Comparison of ENCODE assay signal across 2 worm cellular contexts in genomic region chrII:11988724-11989123, ce11.
TF ChIP-seq lines count a peak whose summit lies in the region.

TSS of gene Y17G7B.3 (plus strand) at chrII:11989024.

TF ChIP-seq in whole organism, L4 larva, 104 proteins besides CTCF, POLR2A, EP300 and RAD21:
- TF ChIP-seq lim-7 (GFP tag; IDR thresholded peaks at IDR 0.05; lab: Robert Waterston, UW) = no peak
- TF ChIP-seq aha-1 (tag; lab: Kevin White, UChicago) = peak; percentile 69

TF ChIP-seq in whole organism, early embryonic, 17 proteins besides CTCF, POLR2A, EP300 and RAD21:
- no peak for TF ChIP-seq hnd-1 (tag; optimal IDR thresholded peaks at IDR 0.05; lab: Kevin White, UChicago)
- TF ChIP-seq ama-1 (optimal IDR thresholded peaks at IDR 0.05; lab: Kevin White, UChicago) = peak; percentile 37
- no peak for TF ChIP-seq ceh-36 (tag; optimal IDR thresholded peaks at IDR 0.05; lab: Kevin White, UChicago)
- TF ChIP-seq aly-1 (tag; optimal IDR thresholded peaks at IDR 0.05; lab: Kevin White, UChicago) = no peak
- no peak for TF ChIP-seq tbx-37 (GFP tag; conservative IDR thresholded peaks at IDR 0.05; lab: Robert Waterston, UW)
- TF ChIP-seq flt-1 (GFP tag; IDR thresholded peaks at IDR 0.05; lab: Robert Waterston, UW) = no peak
- TF ChIP-seq ets-7 (tag; optimal IDR thresholded peaks at IDR 0.05; lab: Kevin White, UChicago) = no peak
- no peak for TF ChIP-seq pes-1 (GFP tag; IDR thresholded peaks at IDR 0.05; lab: Robert Waterston, UW)
